Fruit fly (Drosophila melanogaster) whole organism, wandering third instar larva: ENCODE measurements around the gene SelR.

ENCODE experiments used
- Abd-B ChIP-seq: fragments of >200 bp; optimal IDR thresholded peaks from 2 replicates; lab custom pipeline; 2017; ENCODE audit warnings: missing biosample characterization, missing genetic modification characterization
- CG32264 ChIP-seq: fragments of 200-800 bp; sonication (Bioruptor generic); optimal IDR thresholded peaks from 2 replicates; lab custom pipeline; 2016; ENCODE audit warnings: missing biosample characterization, missing genetic modification characterization
- CG9705 ChIP-seq: fragments of 200-800 bp; sonication (Bioruptor generic); optimal IDR thresholded peaks from 2 replicates; lab custom pipeline; 2018; ENCODE audit warnings: missing biosample characterization, mild to moderate bottlenecking, missing genetic modification characterization
- CrebA ChIP-seq: fragments of 200-800 bp; sonication (Bioruptor generic); optimal IDR thresholded peaks from 2 replicates; lab custom pipeline; 2016; ENCODE audit warnings: missing biosample characterization, mild to moderate bottlenecking, missing genetic modification characterization, borderline replicate concordance
- Dfd ChIP-seq: fragments of >200 bp; optimal IDR thresholded peaks from 2 replicates; lab custom pipeline; 2017; ENCODE audit warnings: missing biosample characterization, missing genetic modification characterization
- Dif ChIP-seq: fragments of 200-275, 200-300 bp; sonication (Bioruptor generic); optimal IDR thresholded peaks from 2 replicates; lab custom pipeline; 2018; ENCODE audit warnings: missing biosample characterization, missing genetic modification characterization; ENCODE audit not compliant: partially characterized antibody
- GATAd ChIP-seq: sonication (Bioruptor generic); optimal IDR thresholded peaks from 2 replicates; lab custom pipeline; 2016; ENCODE audit warnings: missing biosample characterization, missing genetic modification characterization
- HLH106 ChIP-seq: fragments of 200-800 bp; optimal IDR thresholded peaks from 3 replicates; lab custom pipeline; 2019; ENCODE audit warnings: missing biosample characterization, mild to moderate bottlenecking, missing genetic modification characterization, moderate library complexity
- Hnf4 ChIP-seq: fragments of 200-800 bp; sonication (Bioruptor generic); optimal IDR thresholded peaks from 2 replicates; lab custom pipeline; 2016; ENCODE audit warnings: missing biosample characterization, mild to moderate bottlenecking, missing genetic modification characterization
- Hr78 ChIP-seq: fragments of >200 bp; optimal IDR thresholded peaks from 2 replicates; lab custom pipeline; 2017; ENCODE audit warnings: missing biosample characterization, missing genetic modification characterization
- Hr83 ChIP-seq: fragments of 200-300 bp; sonication (Bioruptor generic); optimal IDR thresholded peaks from 2 replicates; lab custom pipeline; 2016; ENCODE audit warnings: missing biosample characterization, mild to moderate bottlenecking, missing genetic modification characterization, moderate library complexity; ENCODE audit not compliant: poor library complexity, severe bottlenecking
- Jra ChIP-seq: sonication (Bioruptor generic); optimal IDR thresholded peaks from 2 replicates; lab custom pipeline; 2016; ENCODE audit warnings: missing biosample characterization, missing genetic modification characterization
- Mio ChIP-seq: sonication (Bioruptor generic); optimal IDR thresholded peaks from 2 replicates; lab custom pipeline; 2016; ENCODE audit warnings: missing biosample characterization, missing genetic modification characterization
- Myc ChIP-seq: fragments of >200 bp; optimal IDR thresholded peaks from 2 replicates; lab custom pipeline; 2017
- N ChIP-seq: fragments of >200 bp; optimal IDR thresholded peaks from 2 replicates; lab custom pipeline; 2018; ENCODE audit warnings: missing biosample characterization, missing external identifiers, missing genetic modification characterization
- OdsH ChIP-seq: fragments of 200-800 bp; sonication (Bioruptor generic); optimal IDR thresholded peaks from 2 replicates; lab custom pipeline; 2016; ENCODE audit warnings: missing biosample characterization, mild to moderate bottlenecking, missing genetic modification characterization
- Rel ChIP-seq, 2 experiments: fragments of 200-800 bp; sonication (Bioruptor generic) in 1 of 2; optimal IDR thresholded peaks; 2 replicates in 1 of 2; 3 replicates in 1 of 2; lab custom pipeline; 2016 to 2019; ENCODE audit warnings: mild to moderate bottlenecking in 2 of 2, missing biosample characterization in 2 of 2, missing genetic modification characterization in 2 of 2, moderate library complexity in 1 of 2
- Sp1 ChIP-seq: fragments of 200-800 bp; sonication (Bioruptor generic); optimal IDR thresholded peaks from 3 replicates; lab custom pipeline; 2019; ENCODE audit warnings: missing biosample characterization, mild to moderate bottlenecking, missing genetic modification characterization, moderate library complexity
- Vsx2 ChIP-seq: fragments of 200-300, 225-300 bp; sonication (Bioruptor generic); optimal IDR thresholded peaks from 2 replicates; lab custom pipeline; 2018; ENCODE audit warnings: missing biosample characterization, missing genetic modification characterization; ENCODE audit not compliant: partially characterized antibody
- br ChIP-seq: fragments of 200-800 bp; sonication (Bioruptor generic); optimal IDR thresholded peaks from 2 replicates; lab custom pipeline; 2016; ENCODE audit warnings: missing biosample characterization, missing genetic modification characterization
- brk ChIP-seq: fragments of 200-800 bp; sonication (Bioruptor generic); optimal IDR thresholded peaks from 2 replicates; lab custom pipeline; 2016; ENCODE audit warnings: missing biosample characterization, mild to moderate bottlenecking, missing genetic modification characterization
- dl ChIP-seq, 2 experiments: fragments of 175-275, 200-275 bp in 1 of 2; fragments of 200-275 bp in 1 of 2; sonication (Bioruptor generic); optimal IDR thresholded peaks; lab custom pipeline; 2018; ENCODE audit warnings: mild to moderate bottlenecking in 2 of 2, missing biosample characterization in 2 of 2, missing genetic modification characterization in 2 of 2, moderate library complexity in 2 of 2; ENCODE audit not compliant: partially characterized antibody in 2 of 2, insufficient read depth in 1 of 2
- dmrt93B ChIP-seq: fragments of 200-800 bp; sonication (Bioruptor generic); optimal IDR thresholded peaks from 2 replicates; lab custom pipeline; 2018; ENCODE audit warnings: missing biosample characterization, mild to moderate bottlenecking, missing genetic modification characterization
- dsf ChIP-seq: sonication (Bioruptor generic); optimal IDR thresholded peaks from 2 replicates; lab custom pipeline; 2016; ENCODE audit warnings: missing biosample characterization, missing genetic modification characterization, borderline replicate concordance
- ey ChIP-seq: fragments of 200-800 bp; sonication (Bioruptor generic); optimal IDR thresholded peaks from 2 replicates; lab custom pipeline; 2016; ENCODE audit warnings: missing biosample characterization, missing genetic modification characterization
- foxo ChIP-seq, 2 experiments: fragments of 200-800 bp; sonication (Bioruptor generic); optimal IDR thresholded peaks; 2 replicates in 1 of 2; 3 replicates in 1 of 2; lab custom pipeline; 2016 to 2017; ENCODE audit warnings: missing biosample characterization in 2 of 2, missing genetic modification characterization in 2 of 2
- fru ChIP-seq: fragments of 200-800 bp; sonication (Bioruptor generic); optimal IDR thresholded peaks from 3 replicates; lab custom pipeline; 2016; ENCODE audit warnings: missing biosample characterization, mild to moderate bottlenecking, missing genetic modification characterization
- h ChIP-seq: fragments of 200-800 bp; sonication (Bioruptor generic); optimal IDR thresholded peaks from 3 replicates; lab custom pipeline; 2016; ENCODE audit warnings: missing biosample characterization, mild to moderate bottlenecking, missing genetic modification characterization
- jim ChIP-seq: fragments of 175-275, 200-325 bp; sonication (Bioruptor generic); optimal IDR thresholded peaks from 2 replicates; lab custom pipeline; 2016; ENCODE audit warnings: missing biosample characterization, mild to moderate bottlenecking, missing genetic modification characterization
- lola ChIP-seq: fragments of >200 bp; optimal IDR thresholded peaks from 2 replicates; lab custom pipeline; 2017; ENCODE audit warnings: missing biosample characterization, missing genetic modification characterization
- pan ChIP-seq: fragments of >200 bp; optimal IDR thresholded peaks from 2 replicates; lab custom pipeline; 2017
- psq ChIP-seq: fragments of 200-800 bp; sonication (Bioruptor generic); optimal IDR thresholded peaks from 3 replicates; lab custom pipeline; 2017; ENCODE audit warnings: missing biosample characterization, mild to moderate bottlenecking, missing genetic modification characterization, moderate library complexity
- rgr ChIP-seq: fragments of 200-800 bp; sonication (Bioruptor generic); optimal IDR thresholded peaks from 3 replicates; lab custom pipeline; 2016; ENCODE audit warnings: missing biosample characterization, mild to moderate bottlenecking, missing genetic modification characterization
- sage ChIP-seq: fragments of 200-800 bp; sonication (Bioruptor generic); optimal IDR thresholded peaks from 2 replicates; lab custom pipeline; 2016; ENCODE audit warnings: missing biosample characterization, mild to moderate bottlenecking, missing genetic modification characterization
- sv ChIP-seq: fragments of 200-800 bp; sonication (Bioruptor generic); optimal IDR thresholded peaks from 3 replicates; lab custom pipeline; 2016; ENCODE audit warnings: missing biosample characterization, missing genetic modification characterization
- tai ChIP-seq: sonication (Bioruptor generic); optimal IDR thresholded peaks from 2 replicates; lab custom pipeline; 2016; ENCODE audit warnings: missing biosample characterization, missing genetic modification characterization
- usp ChIP-seq: fragments of >200 bp; optimal IDR thresholded peaks from 2 replicates; lab custom pipeline; 2017; ENCODE audit warnings: missing biosample characterization, missing genetic modification characterization
- woc ChIP-seq: sonication (Bioruptor generic); optimal IDR thresholded peaks from 2 replicates; lab custom pipeline; 2016; ENCODE audit warnings: missing biosample characterization, mild to moderate bottlenecking, missing genetic modification characterization

The SelR gene

DNA sequence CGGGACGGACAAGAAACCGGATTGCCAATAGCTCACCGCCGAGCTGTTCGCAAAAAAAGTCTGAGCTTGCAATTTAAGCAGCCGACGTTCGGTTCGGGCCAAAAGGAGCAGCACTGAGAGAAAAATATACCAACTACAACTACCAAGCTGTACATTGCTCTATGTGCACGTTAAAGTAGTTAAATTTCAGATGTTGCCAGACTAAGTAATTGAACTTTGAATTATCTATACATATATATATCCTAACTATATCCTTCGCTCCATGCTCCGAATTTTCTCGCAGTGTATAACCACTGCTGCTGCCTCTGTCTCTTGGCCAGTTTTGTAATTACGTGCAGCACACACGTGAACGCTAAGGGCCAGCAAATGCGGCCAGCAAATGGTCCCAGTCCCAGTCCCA, 33.5 kb downstream of the SelR start:
- TF ChIP-seq Jra (GFP tag; lab: Kevin White, UChicago), result peak; percentile 79
- TF ChIP-seq fru (GFP tag; lab: Kevin White, UChicago), result peak; percentile 96
- TF ChIP-seq Rel (GFP tag; optimal IDR thresholded peaks at IDR 0.05; lab: Kevin White, UChicago), result peak; percentile 90
- TF ChIP-seq Rel (tag; optimal IDR thresholded peaks at IDR 0.05; lab: Kevin White, UChicago), result peak; percentile 70
- peak; percentile 92 for TF ChIP-seq psq
- peak; percentile 90 for TF ChIP-seq ey (GFP tag; lab: Kevin White, UChicago)
- no peak for TF ChIP-seq Mio (GFP tag; lab: Kevin White, UChicago)
- TF ChIP-seq Hnf4 (GFP tag; lab: Kevin White, UChicago), result peak; percentile 90
- TF ChIP-seq pan (lab: Kevin White, UChicago), result no peak
- TF ChIP-seq Hr83, result peak; percentile 63
- peak; percentile 96 for TF ChIP-seq OdsH
- TF ChIP-seq Sp1 (GFP tag; lab: Kevin White, UChicago), result peak; percentile 97
- no peak for TF ChIP-seq Hr78 (GFP tag; lab: Kevin White, UChicago)
- peak; percentile 57 for TF ChIP-seq dsf (GFP tag; lab: Kevin White, UChicago)
- peak; percentile 97 for TF ChIP-seq h (GFP tag; lab: Kevin White, UChicago)
- TF ChIP-seq sage (GFP tag; lab: Kevin White, UChicago), result peak; percentile 95
- TF ChIP-seq HLH106 (tag; lab: Kevin White, UChicago), result peak; percentile 96
- TF ChIP-seq Dif (GFP tag; lab: Kevin White, UChicago), result no peak
- peak; percentile 92 for TF ChIP-seq woc
- TF ChIP-seq rgr (GFP tag; lab: Kevin White, UChicago), result peak; percentile 95
- no peak for TF ChIP-seq usp (GFP tag; lab: Kevin White, UChicago)
- TF ChIP-seq CrebA (GFP tag; lab: Kevin White, UChicago), result peak; percentile 89
- TF ChIP-seq Dfd, result no peak
- TF ChIP-seq brk (GFP tag; lab: Kevin White, UChicago), result peak; percentile 95
- no peak for TF ChIP-seq N (GFP tag; lab: Kevin White, UChicago)
- no peak for TF ChIP-seq Myc
- TF ChIP-seq foxo (GFP tag; optimal IDR thresholded peaks at IDR 0.05; lab: Kevin White, UChicago), result peak; percentile 67 to 97
- peak; percentile 75 for TF ChIP-seq tai (GFP tag; lab: Kevin White, UChicago)
- no peak for TF ChIP-seq GATAd (GFP tag; lab: Kevin White, UChicago)
- no peak for TF ChIP-seq Abd-B (GFP tag; lab: Kevin White, UChicago)
- TF ChIP-seq CG9705, result peak; percentile 90
- TF ChIP-seq Vsx2 (GFP tag; lab: Kevin White, UChicago), result peak; percentile 6
- peak; percentile 89 for TF ChIP-seq dmrt93B (GFP tag; lab: Kevin White, UChicago)
- no peak for TF ChIP-seq jim (GFP tag; lab: Kevin White, UChicago)
- peak; percentile 86 for TF ChIP-seq CG32264 (GFP tag; lab: Kevin White, UChicago)
- TF ChIP-seq lola (GFP tag; lab: Kevin White, UChicago), result no peak
- TF ChIP-seq br (GFP tag; lab: Kevin White, UChicago), result peak; percentile 94
- TF ChIP-seq sv (GFP tag; lab: Kevin White, UChicago), result no peak
- TF ChIP-seq dl (GFP tag; optimal IDR thresholded peaks at IDR 0.05; lab: Kevin White, UChicago; ENCODE audit: insufficient read depth in 1 of 2, partially characterized antibody in 2 of 2), result no peak

DNA sequence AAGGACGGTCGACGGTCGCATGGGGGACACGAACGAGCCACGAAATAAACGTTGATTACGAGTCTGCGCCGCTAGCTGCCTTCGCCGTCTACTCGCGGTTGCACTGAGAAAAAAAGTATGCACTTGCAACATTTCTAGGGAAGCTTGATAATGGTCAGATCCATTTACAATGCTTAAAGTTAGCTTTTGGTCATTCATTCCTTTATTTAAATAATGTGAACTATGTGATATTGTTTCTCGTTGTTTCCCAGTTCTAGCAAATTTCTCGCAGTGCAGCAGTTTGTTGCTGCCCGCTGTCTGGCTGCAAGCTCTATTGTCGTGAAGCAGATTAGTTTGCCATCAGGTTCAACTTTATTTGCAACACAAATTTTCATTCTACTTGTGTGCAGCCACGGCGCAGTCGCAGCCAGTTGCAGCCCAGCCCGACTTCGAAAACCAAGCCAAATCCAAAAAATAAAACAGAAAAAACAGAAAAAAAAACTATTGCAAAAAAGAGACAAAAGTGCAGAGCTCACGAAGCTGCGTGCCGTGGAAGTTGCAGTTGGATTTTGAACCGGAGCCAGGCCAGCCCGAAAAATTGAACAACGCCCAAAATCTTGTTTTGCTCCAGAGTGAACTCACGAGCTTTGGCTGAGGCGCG, 35.8 kb downstream of the SelR start:
- TF ChIP-seq HLH106 (tag; lab: Kevin White, UChicago), result peak; percentile 7
- TF ChIP-seq fru (GFP tag; lab: Kevin White, UChicago), result peak; percentile 34
- TF ChIP-seq foxo (GFP tag; optimal IDR thresholded peaks at IDR 0.05; lab: Kevin White, UChicago), result peak in 1 of 2 experiments; percentile 47
- peak; percentile 47 for TF ChIP-seq h (GFP tag; lab: Kevin White, UChicago)
- no peak for TF ChIP-seq GATAd (GFP tag; lab: Kevin White, UChicago)
- peak; percentile 9 for TF ChIP-seq dmrt93B (GFP tag; lab: Kevin White, UChicago)
- no peak for TF ChIP-seq Rel (GFP tag; optimal IDR thresholded peaks at IDR 0.05; lab: Kevin White, UChicago)
- TF ChIP-seq Rel (tag; optimal IDR thresholded peaks at IDR 0.05; lab: Kevin White, UChicago), result no peak
